Fruit fly (Drosophila melanogaster): ENCODE measurements around the gene CG13623.

Gene CG13623

dm6 chr3R:24530328-24530727 lies at the start of gene CG13623, which contains the start of gene ana1:
CG13623 (minus strand) TSS chr3R:24530558.
ana1 (plus strand) TSS chr3R:24530576.
- no peak for TF ChIP-seq noc (tag; optimal IDR thresholded peaks at IDR 0.05)

dm6 chr3R:24577355-24577754 lies 47.0 kb upstream of the CG13623 start:
- TF ChIP-seq noc (tag; optimal IDR thresholded peaks at IDR 0.05): no peak

dm6 chr3R:24575787-24576413 lies 45.5 kb upstream of the CG13623 start:
- TF ChIP-seq noc (tag; optimal IDR thresholded peaks at IDR 0.05): peak; percentile 46

dm6 chr3R:24575109-24575508 lies 44.8 kb upstream of the CG13623 start:
- no peak for TF ChIP-seq noc (tag; optimal IDR thresholded peaks at IDR 0.05)

- TF ChIP-seq noc (tag; optimal IDR thresholded peaks at IDR 0.05): peak; percentile 61
Measured at dm6 chr3R:24574123-24574522, 43.8 kb upstream of the CG13623 start.

dm6 chr3R:24573094-24573732 lies 42.9 kb upstream of the CG13623 start:
- TF ChIP-seq noc (tag; optimal IDR thresholded peaks at IDR 0.05): no peak

dm6 chr3R:24572540-24573043 lies 42.2 kb upstream of the CG13623 start:
- TF ChIP-seq noc (tag; optimal IDR thresholded peaks at IDR 0.05): peak; percentile 97

- TF ChIP-seq noc (tag; optimal IDR thresholded peaks at IDR 0.05): peak; percentile 82
Measured at dm6 chr3R:24571386-24572124, 41.2 kb upstream of the CG13623 start.

- TF ChIP-seq noc (tag; optimal IDR thresholded peaks at IDR 0.05): no peak
Measured at dm6 chr3R:24569669-24570349, 39.5 kb upstream of the CG13623 start.

dm6 chr3R:24568251-24568932 lies 38.0 kb upstream of the CG13623 start:
- TF ChIP-seq noc (tag; optimal IDR thresholded peaks at IDR 0.05): no peak

- peak; percentile 82 for TF ChIP-seq noc (tag; optimal IDR thresholded peaks at IDR 0.05)
Measured at dm6 chr3R:24567427-24567771, 37.0 kb upstream of the CG13623 start.

dm6 chr3R:24566756-24567426 lies 36.5 kb upstream of the CG13623 start:
- TF ChIP-seq noc (tag; optimal IDR thresholded peaks at IDR 0.05): no peak

- TF ChIP-seq noc (tag; optimal IDR thresholded peaks at IDR 0.05): peak; percentile 83
Measured at dm6 chr3R:24565748-24566239, 35.4 kb upstream of the CG13623 start.

- TF ChIP-seq noc (tag; optimal IDR thresholded peaks at IDR 0.05): peak; percentile 28
Measured at dm6 chr3R:24564799-24565344, 34.5 kb upstream of the CG13623 start.

Data from whole organism, larva.